Fruit fly (Drosophila melanogaster) whole organism: ENCODE data around the gene CG11307.

Experiments used
- pan ChIP-seq: fragments of >200 bp; optimal IDR thresholded peaks from 2 replicates; lab custom pipeline; 2017
- psq ChIP-seq: fragments of >200 bp; optimal IDR thresholded peaks from 2 replicates; lab custom pipeline; 2017
- usp ChIP-seq: fragments of >200 bp; optimal IDR thresholded peaks from 2 replicates; lab custom pipeline; 2017; ENCODE audit warnings: missing biosample characterization, missing genetic modification characterization, mixed read lengths

DNA sequence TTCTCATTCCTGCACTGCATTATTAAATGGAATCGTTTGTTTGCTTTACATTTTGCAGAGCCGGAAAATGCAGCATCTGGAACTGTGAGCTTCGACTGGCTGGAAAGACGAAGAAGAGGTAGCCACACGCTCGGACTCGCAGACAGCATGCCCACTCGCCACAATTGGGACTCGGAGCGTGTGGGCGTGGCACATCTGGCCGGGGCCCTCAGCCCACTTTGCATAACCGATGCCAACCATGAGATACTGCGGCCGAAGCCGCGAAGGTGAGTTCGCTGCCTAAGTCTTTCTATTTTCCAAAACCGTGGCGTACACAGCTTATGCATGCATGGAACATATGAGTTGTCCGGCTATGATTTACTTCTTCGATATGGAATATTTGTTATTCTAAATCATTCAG is 34.7 kb downstream of the CG11307 start:
- TF ChIP-seq pan (no peak), psq (lab: Kevin White, UChicago) (no peak), usp (GFP tag; lab: Kevin White, UChicago) (no peak)
